Worm (Caenorhabditis elegans) whole organism, L1 larva: ENCODE measurements around the gene R01E6.7.

Experiments used
- C16A3.4 ChIP-seq: fragments of 150-350 bp; optimal IDR thresholded peaks from 2 replicates; lab custom pipeline; 2014; ENCODE audit warnings: missing biosample characterization, missing genetic modification characterization
- C34B4.2 ChIP-seq: sonication (generic microtip); optimal IDR thresholded peaks from 2 replicates; lab custom pipeline; 2017; ENCODE audit warnings: mild to moderate bottlenecking, missing genetic modification characterization, missing compliant biosample characterization
- F16B12.6 ChIP-seq: fragments of 150-350 bp; optimal IDR thresholded peaks from 2 replicates; lab custom pipeline; 2014; ENCODE audit warnings: missing biosample characterization, missing genetic modification characterization
- Y116A8C.19 ChIP-seq: sonication (generic microtip); optimal IDR thresholded peaks from 2 replicates; lab custom pipeline; 2016; ENCODE audit warnings: missing compliant biosample characterization, missing genetic modification characterization, borderline replicate concordance
- aha-1 ChIP-seq: fragments of 150-350 bp; optimal IDR thresholded peaks from 2 replicates; lab custom pipeline; 2014; ENCODE audit warnings: missing biosample characterization, missing genetic modification characterization
- ceh-63 ChIP-seq: fragments of 200-800 bp; sonication (Bioruptor generic); optimal IDR thresholded peaks from 2 replicates; lab custom pipeline; 2018; ENCODE audit warnings: mild to moderate bottlenecking, missing genetic modification characterization, missing compliant biosample characterization
- ces-1 ChIP-seq: fragments of 150-350 bp; optimal IDR thresholded peaks from 2 replicates; lab custom pipeline; 2014; ENCODE audit warnings: missing biosample characterization, missing genetic modification reagents, missing genetic modification characterization
- dsc-1 ChIP-seq: sonication (generic microtip); optimal IDR thresholded peaks from 2 replicates; lab custom pipeline; 2016; ENCODE audit warnings: mild to moderate bottlenecking, missing genetic modification characterization, missing compliant biosample characterization
- efl-1 ChIP-seq, 4 experiments: fragments of 150-350 bp; optimal IDR thresholded peaks in 3 of 4; peaks in 1 of 4; 1 replicate in 1 of 4; 2 replicates in 3 of 4; lab custom pipeline; 2014; ENCODE audit warnings: missing biosample characterization in 2 of 4, missing genetic modification characterization in 2 of 4, missing genetic modification reagents in 2 of 4
- efl-3 ChIP-seq: fragments of 200-800 bp; sonication (Bioruptor generic); optimal IDR thresholded peaks from 2 replicates; lab custom pipeline; 2018; ENCODE audit warnings: mild to moderate bottlenecking, missing genetic modification characterization, missing compliant biosample characterization
- egl-27 ChIP-seq, 2 experiments: fragments of 150-350 bp in 1 of 2; sonication (generic microtip); optimal IDR thresholded peaks; 3 replicates each; lab custom pipeline; 2017 to 2018; ENCODE audit warnings: missing biosample characterization in 2 of 2, missing genetic modification characterization in 2 of 2, missing genetic modification reagents in 2 of 2
- fkh-10 ChIP-seq: sonication (generic microtip); optimal IDR thresholded peaks from 2 replicates; lab custom pipeline; 2017; ENCODE audit warnings: missing biosample characterization, missing genetic modification reagents, missing genetic modification characterization
- fkh-4 ChIP-seq: sonication (generic microtip); optimal IDR thresholded peaks from 2 replicates; lab custom pipeline; 2016; ENCODE audit warnings: missing compliant biosample characterization, missing genetic modification characterization, borderline replicate concordance
- fos-1 ChIP-seq: fragments of 150-350 bp; optimal IDR thresholded peaks from 2 replicates; lab custom pipeline; 2014; ENCODE audit warnings: missing biosample characterization, missing genetic modification characterization
- irx-1 ChIP-seq: sonication (generic microtip); optimal IDR thresholded peaks from 2 replicates; lab custom pipeline; 2016; ENCODE audit warnings: missing genetic modification characterization, missing compliant biosample characterization
- jun-1 ChIP-seq: fragments of 150-350 bp; optimal IDR thresholded peaks from 2 replicates; lab custom pipeline; 2014; ENCODE audit warnings: missing biosample characterization, missing genetic modification reagents, missing genetic modification characterization
- lin-14 ChIP-seq: fragments of 200-800 bp; sonication (Bioruptor generic); optimal IDR thresholded peaks from 2 replicates; lab custom pipeline; 2018; ENCODE audit warnings: mild to moderate bottlenecking, missing genetic modification characterization, moderate library complexity, missing compliant biosample characterization
- lin-35 ChIP-seq, 2 experiments: fragments of 150-350 bp; optimal IDR thresholded peaks; 2 replicates each; lab custom pipeline; 2014; ENCODE audit warnings: missing biosample characterization in 2 of 2, missing genetic modification characterization in 2 of 2, missing genetic modification reagents in 2 of 2
- lin-39 ChIP-seq: fragments of 150-350 bp; optimal IDR thresholded peaks from 2 replicates; lab custom pipeline; 2014; ENCODE audit warnings: missing biosample characterization, missing genetic modification reagents, missing genetic modification characterization
- lsy-2 ChIP-seq, 2 experiments: fragments of 150-350 bp; optimal IDR thresholded peaks; 2 replicates each; lab custom pipeline; 2014; ENCODE audit warnings: missing biosample characterization in 2 of 2, missing genetic modification characterization in 2 of 2
- mab-9 ChIP-seq: fragments of 200-800 bp; sonication (Bioruptor generic); IDR thresholded peaks from 2 replicates; pipeline ENCODE4 v1.3.6; 2022; ENCODE audit warnings: missing genetic modification reagents, missing genetic modification characterization, missing compliant biosample characterization
- mdl-1 ChIP-seq, 2 experiments: fragments of 150-350 bp; optimal IDR thresholded peaks; 2 replicates each; lab custom pipeline; 2014 to 2017; ENCODE audit warnings: missing biosample characterization in 2 of 2, missing genetic modification characterization in 2 of 2, inconsistent platforms in 1 of 2
- mef-2 ChIP-seq: fragments of 150-350 bp; optimal IDR thresholded peaks from 2 replicates; lab custom pipeline; 2014; ENCODE audit warnings: missing biosample characterization, missing genetic modification characterization
- mep-1 ChIP-seq: fragments of 150-350 bp; optimal IDR thresholded peaks from 2 replicates; lab custom pipeline; 2014; ENCODE audit warnings: missing biosample characterization, missing genetic modification characterization
- nhr-19 ChIP-seq: fragments of 200-800 bp; sonication (Bioruptor generic); conservative IDR thresholded peaks from 2 replicates; pipeline ENCODE4 v1.3.6; 2022; ENCODE audit warnings: missing genetic modification characterization, missing compliant biosample characterization
- nhr-20 ChIP-seq: sonication (generic microtip); optimal IDR thresholded peaks from 2 replicates; lab custom pipeline; 2016; ENCODE audit warnings: mild to moderate bottlenecking, missing genetic modification characterization, missing compliant biosample characterization
- nhr-237 ChIP-seq: fragments of 150-350 bp; optimal IDR thresholded peaks from 2 replicates; lab custom pipeline; 2014; ENCODE audit warnings: missing biosample characterization, missing genetic modification characterization
- nhr-28 ChIP-seq: fragments of 150-350 bp; optimal IDR thresholded peaks from 2 replicates; lab custom pipeline; 2014; ENCODE audit warnings: missing biosample characterization, missing genetic modification characterization
- nhr-47 ChIP-seq: sonication (generic microtip); optimal IDR thresholded peaks from 2 replicates; lab custom pipeline; 2016; ENCODE audit warnings: mild to moderate bottlenecking, missing genetic modification characterization, moderate library complexity, missing compliant biosample characterization
- nhr-71 ChIP-seq: sonication (generic microtip); optimal IDR thresholded peaks from 2 replicates; lab custom pipeline; 2016; ENCODE audit warnings: mild to moderate bottlenecking, missing genetic modification characterization, moderate library complexity, missing compliant biosample characterization
- nhr-76 ChIP-seq: sonication (generic microtip); optimal IDR thresholded peaks from 2 replicates; lab custom pipeline; 2017; ENCODE audit warnings: missing biosample characterization, missing genetic modification characterization
- nhr-85 ChIP-seq: sonication (generic microtip); peaks from one replicate; lab custom pipeline; 2016; ENCODE audit warnings: missing genetic modification characterization, inconsistent platforms, missing compliant biosample characterization
- pag-3 ChIP-seq: sonication (generic microtip); optimal IDR thresholded peaks from 2 replicates; lab custom pipeline; 2017; ENCODE audit warnings: missing genetic modification characterization, mild to moderate bottlenecking, missing compliant biosample characterization, antibody characterized with exemption, borderline replicate concordance; ENCODE audit not compliant: insufficient read depth
- rnt-1 ChIP-seq: sonication (generic microtip); optimal IDR thresholded peaks from 2 replicates; lab custom pipeline; 2016; ENCODE audit warnings: mild to moderate bottlenecking, missing genetic modification characterization, moderate library complexity, missing compliant biosample characterization
- skn-1 ChIP-seq: fragments of 150-350 bp; optimal IDR thresholded peaks from 2 replicates; lab custom pipeline; 2014; ENCODE audit warnings: missing biosample characterization, missing genetic modification characterization
- snpc-4 ChIP-seq: fragments of 150-350 bp; optimal IDR thresholded peaks from 2 replicates; lab custom pipeline; 2014; ENCODE audit warnings: missing biosample characterization, missing genetic modification characterization
- sptf-1 ChIP-seq: fragments of 150-350 bp; optimal IDR thresholded peaks from 2 replicates; lab custom pipeline; 2014; ENCODE audit warnings: missing biosample characterization, missing genetic modification characterization
- unc-130 ChIP-seq: fragments of 150-350 bp; optimal IDR thresholded peaks from 2 replicates; lab custom pipeline; 2017; ENCODE audit warnings: missing biosample characterization, missing genetic modification characterization, inconsistent platforms
- unc-30 ChIP-seq: sonication (generic microtip); optimal IDR thresholded peaks from 2 replicates; lab custom pipeline; 2017; ENCODE audit warnings: missing biosample characterization, missing genetic modification characterization
- unc-86 ChIP-seq: sonication (generic microtip); optimal IDR thresholded peaks from 2 replicates; lab custom pipeline; 2016; ENCODE audit warnings: missing genetic modification characterization, missing compliant biosample characterization
- unc-98 ChIP-seq: fragments of 200-800 bp; sonication (Bioruptor generic); IDR thresholded peaks from 2 replicates; pipeline ENCODE4 v1.3.6; 2022; ENCODE audit warnings: missing genetic modification characterization, missing compliant biosample characterization
- zip-4 ChIP-seq: fragments of 200-800 bp; sonication (Bioruptor generic); optimal IDR thresholded peaks from 2 replicates; lab custom pipeline; 2018; ENCODE audit warnings: mild to moderate bottlenecking, missing genetic modification characterization, moderate library complexity, missing compliant biosample characterization

The R01E6.7 gene

ce11 chrX:13569854-13570253, at the start of gene R01E6.7:
Gene R01E6.7 (minus strand): TSS chrX:13569954.
- TF ChIP-seq ces-1 (GFP tag; lab: Kevin White, UChicago) (no peak), pag-3 (tag; lab: Kevin White, UChicago) (no peak), irx-1 (no peak), mab-9 (no peak), nhr-71 (tag; lab: Kevin White, UChicago) (no peak), mef-2 (tag; lab: Kevin White, UChicago) (no peak), aha-1 (no peak), C34B4.2 (tag; lab: Kevin White, UChicago) (no peak), lin-14 (no peak), lsy-2 (tag; optimal IDR thresholded peaks at IDR 0.05; lab: Kevin White, UChicago) (no peak), unc-30 (tag; lab: Kevin White, UChicago) (no peak), lin-39 (tag; lab: Kevin White, UChicago) (no peak), jun-1 (tag; lab: Kevin White, UChicago) (no peak), lin-35 (GFP tag; optimal IDR thresholded peaks at IDR 0.05; lab: Kevin White, UChicago) (no peak), skn-1 (tag; lab: Kevin White, UChicago) (no peak), unc-86 (no peak), Y116A8C.19 (tag; lab: Kevin White, UChicago) (no peak)
- TF ChIP-seq, all 84 proteins: peak for 0

- TF ChIP-seq nhr-47 (tag; lab: Kevin White, UChicago): no peak
- peak; percentile 36 for TF ChIP-seq nhr-85
- TF ChIP-seq, all 84 proteins: peak for 1
Observed at ce11 chrX:13618574-13618973, 48.8 kb upstream of the R01E6.7 start, which contains the start of gene nlp-53. Gene nlp-53 (plus strand): TSS chrX:13618874.

ce11 chrX:13615181-13615580, 45.4 kb upstream of the R01E6.7 start:
- peak; percentile 76 for TF ChIP-seq ceh-63
- TF ChIP-seq egl-27 (tag; optimal IDR thresholded peaks at IDR 0.05; lab: Kevin White, UChicago): no peak
- peak; percentile 27 for TF ChIP-seq lin-14
- peak; percentile 4 for TF ChIP-seq dsc-1 (tag; lab: Kevin White, UChicago)
- no peak for TF ChIP-seq mep-1
- TF ChIP-seq unc-30 (tag; lab: Kevin White, UChicago): no peak

- TF ChIP-seq unc-130 (no peak), lin-14 (peak; percentile 11), efl-3 (no peak), C34B4.2 (tag; lab: Kevin White, UChicago) (no peak), zip-4 (no peak), nhr-28 (tag; lab: Kevin White, UChicago) (no peak), fkh-10 (GFP tag; lab: Kevin White, UChicago) (peak; percentile 53)
Observed at ce11 chrX:13610040-13610439, 40.3 kb upstream of the R01E6.7 start.

- TF ChIP-seq zip-4 (no peak), snpc-4 (peak; percentile 73), efl-1 (optimal IDR thresholded peaks at IDR 0.05; lab: Kevin White, UChicago) (no peak), efl-1 (GFP tag; optimal IDR thresholded peaks at IDR 0.05 in 1 of 2; lab: Kevin White, UChicago) (peak in 1 of 2 experiments; percentile 21), rnt-1 (tag; lab: Kevin White, UChicago) (peak; percentile 6)
Observed at ce11 chrX:13605854-13606253, 36.1 kb upstream of the R01E6.7 start.

ce11 chrX:13604946-13605617, 35.3 kb upstream of the R01E6.7 start, which contains the start of gene F54B11.9:
Gene F54B11.9 (plus strand): TSS chrX:13605567.
- TF ChIP-seq nhr-20 (tag; lab: Kevin White, UChicago) (peak; percentile 18), egl-27 (tag; optimal IDR thresholded peaks at IDR 0.05; lab: Kevin White, UChicago) (no peak), mef-2 (tag; lab: Kevin White, UChicago) (no peak), unc-98 (GFP tag; lab: Robert Waterston, UW) (0 out of 2 replicates have a peak, but pooled peaks have one; percentile 35), nhr-76 (tag; lab: Kevin White, UChicago) (no peak), F16B12.6 (no peak), fkh-4 (tag; lab: Kevin White, UChicago) (no peak), sptf-1 (tag; lab: Kevin White, UChicago) (no peak), C16A3.4 (tag; lab: Kevin White, UChicago) (peak; percentile 26), fos-1 (no peak), nhr-19 (GFP tag; lab: Robert Waterston, UW) (peak; percentile 57), nhr-237 (tag; lab: Kevin White, UChicago) (no peak), mab-9 (no peak), fkh-10 (GFP tag; lab: Kevin White, UChicago) (no peak), jun-1 (tag; lab: Kevin White, UChicago) (no peak), lin-14 (peak; percentile 60), lsy-2 (tag; optimal IDR thresholded peaks at IDR 0.05; lab: Kevin White, UChicago) (peak in 1 of 2 experiments; percentile 35), mdl-1 (tag; optimal IDR thresholded peaks at IDR 0.05; lab: Kevin White, UChicago) (peak in 1 of 2 experiments; percentile 8)
